Worm (Caenorhabditis elegans): ENCODE measurements around the gene C16D9.8.

Gene C16D9.8

ce11 chrV:8267275-8267674, 3.9 kb upstream of the C16D9.8 start (continued):
- no peak for TF ChIP-seq aly-2 (tag; optimal IDR thresholded peaks at IDR 0.05)
- no peak for TF ChIP-seq skn-1 (tag; optimal IDR thresholded peaks at IDR 0.05)
- TF ChIP-seq attf-4 (tag; optimal IDR thresholded peaks at IDR 0.05), result no peak
- no peak for TF ChIP-seq lin-29 (GFP tag; IDR thresholded peaks at IDR 0.05)
- no peak for TF ChIP-seq unc-39 (tag; optimal IDR thresholded peaks at IDR 0.05)
- no peak for TF ChIP-seq pha-4 (GFP tag; IDR thresholded peaks at IDR 0.05)
- TF ChIP-seq pha-4 (tag; optimal IDR thresholded peaks at IDR 0.05), result no peak
- TF ChIP-seq unc-130 (GFP tag; optimal IDR thresholded peaks at IDR 0.05), result no peak
- peak; percentile 40 for TF ChIP-seq T20F7.1 (GFP tag; optimal IDR thresholded peaks at IDR 0.05)
- no peak for TF ChIP-seq mdt-29 (GFP tag; IDR thresholded peaks at IDR 0.05)
- TF ChIP-seq set-16 (GFP tag; IDR thresholded peaks at IDR 0.05), result no peak
- TF ChIP-seq nhr-42 (GFP tag; IDR thresholded peaks at IDR 0.05), result no peak
- TF ChIP-seq dmd-6 (GFP tag; IDR thresholded peaks at IDR 0.05), result peak; percentile 80
- peak; percentile 75 for TF ChIP-seq nhr-28 (tag; optimal IDR thresholded peaks at IDR 0.05)
- TF ChIP-seq R02D3.7 (tag; optimal IDR thresholded peaks at IDR 0.05), result no peak
- no peak for TF ChIP-seq snpc-1.2 (GFP tag; IDR thresholded peaks at IDR 0.05)
- TF ChIP-seq lin-38 (GFP tag; IDR thresholded peaks at IDR 0.05), result no peak
- no peak for TF ChIP-seq nhr-111 (GFP tag; optimal IDR thresholded peaks at IDR 0.05)
- TF ChIP-seq tag-97 (GFP tag; IDR thresholded peaks at IDR 0.05), result no peak
- no peak for TF ChIP-seq D1046.2 (GFP tag; IDR thresholded peaks at IDR 0.05)
- no peak for TF ChIP-seq spr-3 (GFP tag; optimal IDR thresholded peaks at IDR 0.05)
- TF ChIP-seq daf-8 (GFP tag; IDR thresholded peaks at IDR 0.05), result no peak
- TF ChIP-seq ceh-44 (GFP tag; IDR thresholded peaks at IDR 0.05), result no peak
- TF ChIP-seq nhr-25 (tag; optimal IDR thresholded peaks at IDR 0.05; ENCODE audit: borderline replicate concordance, insufficient read depth), result no peak
- TF ChIP-seq saeg-2 (GFP tag; IDR thresholded peaks at IDR 0.05), result no peak
- TF ChIP-seq nhr-6 (tag; optimal IDR thresholded peaks at IDR 0.05), result no peak
- no peak for TF ChIP-seq egl-43 (GFP tag; IDR thresholded peaks at IDR 0.05)
- no peak for TF ChIP-seq lir-3 (tag; optimal IDR thresholded peaks at IDR 0.05)
- no peak for TF ChIP-seq mxl-3 (GFP tag; optimal IDR thresholded peaks at IDR 0.05)
- no peak for TF ChIP-seq zip-2 (tag; optimal IDR thresholded peaks at IDR 0.05)
- TF ChIP-seq daf-12 (tag; optimal IDR thresholded peaks at IDR 0.05), result no peak
- TF ChIP-seq dmd-8 (GFP tag; IDR thresholded peaks at IDR 0.05), result no peak
- no peak for TF ChIP-seq dmd-9 (GFP tag; IDR thresholded peaks at IDR 0.05)
- TF ChIP-seq duxl-1 (tag; optimal IDR thresholded peaks at IDR 0.05; ENCODE audit: poor library complexity), result no peak
- peak; percentile 92 for TF ChIP-seq nhr-77 (tag; optimal IDR thresholded peaks at IDR 0.05)
- TF ChIP-seq ceh-20 (GFP tag; IDR thresholded peaks at IDR 0.05), result no peak
- TF ChIP-seq T26A8.4 (GFP tag; IDR thresholded peaks at IDR 0.05), result no peak
- no peak for TF ChIP-seq snpc-4 (tag; optimal IDR thresholded peaks at IDR 0.05)
- no peak for TF ChIP-seq lin-15B (tag; optimal IDR thresholded peaks at IDR 0.05)
- no peak for TF ChIP-seq Y75B8A.6 (GFP tag; IDR thresholded peaks at IDR 0.05)
- no peak for TF ChIP-seq zfp-3 (GFP tag; conservative IDR thresholded peaks at IDR 0.05)
- peak in 1 of 2 experiments; percentile 41 for TF ChIP-seq unc-62 (GFP tag; optimal IDR thresholded peaks at IDR 0.05 in 1 of 2)
- no peak for TF ChIP-seq unc-62 (tag; optimal IDR thresholded peaks at IDR 0.05)
- no peak for TF ChIP-seq ama-1 (optimal IDR thresholded peaks at IDR 0.05)
- no peak for TF ChIP-seq jun-1 (tag; optimal IDR thresholded peaks at IDR 0.05)
- TF ChIP-seq F44E2.7 (GFP tag; IDR thresholded peaks at IDR 0.05), result no peak
- TF ChIP-seq ztf-7 (tag; optimal IDR thresholded peaks at IDR 0.05), result peak; percentile 89
- TF ChIP-seq ceh-28 (tag; optimal IDR thresholded peaks at IDR 0.05), result no peak
- peak; percentile 28 for TF ChIP-seq nhr-48 (tag; optimal IDR thresholded peaks at IDR 0.05)
- TF ChIP-seq Y48G9A.11 (GFP tag; IDR thresholded peaks at IDR 0.05), result no peak
- no peak for TF ChIP-seq gei-8 (GFP tag; optimal IDR thresholded peaks at IDR 0.05)
- TF ChIP-seq php-3 (GFP tag; IDR thresholded peaks at IDR 0.05), result no peak
- no peak for TF ChIP-seq mdl-1 (tag; optimal IDR thresholded peaks at IDR 0.05)
- TF ChIP-seq fkh-10 (GFP tag; optimal IDR thresholded peaks at IDR 0.05), result no peak

Data from whole organism, L4 larva.